Fruit fly (Drosophila melanogaster) whole organism, adult: Measurements from ENCODE around the gene CG31872.

Experiments
- CG11617 ChIP-seq: fragments of 200-800 bp; sonication (Bioruptor generic); optimal IDR thresholded peaks from 2 replicates; lab custom pipeline; 2017; ENCODE audit warnings: mild to moderate bottlenecking, missing biosample characterization, missing genetic modification reagents, missing genetic modification characterization
- CG12768 ChIP-seq: fragments of 200-800 bp; sonication (Bioruptor generic); optimal IDR thresholded peaks from 2 replicates; lab custom pipeline; 2017; ENCODE audit warnings: missing biosample characterization, missing genetic modification characterization, mild to moderate bottlenecking, moderate library complexity, missing genetic modification reagents
- CG14711 ChIP-seq: fragments of 200-800 bp; sonication (Bioruptor generic); optimal IDR thresholded peaks from 2 replicates; lab custom pipeline; 2018; ENCODE audit warnings: missing biosample characterization, mild to moderate bottlenecking, missing genetic modification characterization, moderate library complexity
- CG1620 ChIP-seq: fragments of 200-800 bp; sonication (Bioruptor generic); optimal IDR thresholded peaks from 2 replicates; lab custom pipeline; 2016; ENCODE audit warnings: missing biosample characterization, missing genetic modification characterization
- CG33017 ChIP-seq: fragments of 200-800 bp; sonication (Bioruptor generic); optimal IDR thresholded peaks from 2 replicates; lab custom pipeline; 2018; ENCODE audit warnings: missing biosample characterization, mild to moderate bottlenecking, missing genetic modification characterization, moderate library complexity
- CG5204 ChIP-seq: fragments of 200-800 bp; sonication (Bioruptor generic); optimal IDR thresholded peaks from 2 replicates; lab custom pipeline; 2016; ENCODE audit warnings: missing biosample characterization, missing genetic modification characterization
- CG7045 ChIP-seq: fragments of 200-800 bp; sonication (Bioruptor generic); optimal IDR thresholded peaks from 2 replicates; lab custom pipeline; 2017; ENCODE audit warnings: missing biosample characterization, mild to moderate bottlenecking, missing genetic modification characterization
- CG7101 ChIP-seq: fragments of 200-800 bp; sonication (Bioruptor generic); optimal IDR thresholded peaks from 2 replicates; lab custom pipeline; 2018; ENCODE audit warnings: missing biosample characterization, mild to moderate bottlenecking, missing genetic modification characterization, moderate library complexity
- Clk ChIP-seq: fragments of 200-800 bp; sonication (Bioruptor generic); optimal IDR thresholded peaks from 2 replicates; lab custom pipeline; 2017; ENCODE audit warnings: missing biosample characterization, missing genetic modification characterization
- Crg-1 ChIP-seq: fragments of 200-800 bp; sonication (Bioruptor generic); optimal IDR thresholded peaks from 2 replicates; lab custom pipeline; 2016; ENCODE audit warnings: missing biosample characterization, missing genetic modification characterization
- Hr96 ChIP-seq: fragments of 200-800 bp; sonication (Bioruptor generic); optimal IDR thresholded peaks from 2 replicates; lab custom pipeline; 2016; ENCODE audit warnings: missing biosample characterization, missing genetic modification characterization
- Mnt ChIP-seq: fragments of 200-800 bp; sonication (Bioruptor generic); optimal IDR thresholded peaks from 2 replicates; lab custom pipeline; 2016; ENCODE audit warnings: missing biosample characterization, mild to moderate bottlenecking, missing genetic modification characterization
- bab1 ChIP-seq: fragments of 200-800 bp; sonication (Bioruptor generic); optimal IDR thresholded peaks from 3 replicates; lab custom pipeline; 2019; ENCODE audit warnings: missing biosample characterization, mild to moderate bottlenecking, missing genetic modification characterization, moderate library complexity
- cic ChIP-seq: fragments of 200-800 bp; sonication (Bioruptor generic); optimal IDR thresholded peaks from 2 replicates; lab custom pipeline; 2017; ENCODE audit warnings: missing biosample characterization, mild to moderate bottlenecking, missing genetic modification characterization, moderate library complexity
- cnc ChIP-seq, 2 experiments: fragments of >200 bp; optimal IDR thresholded peaks; 2 replicates each; lab custom pipeline; 2017
- kay ChIP-seq: fragments of 200-800 bp; sonication (Bioruptor generic); peaks from one replicate; lab custom pipeline; 2016; ENCODE audit warnings: missing biosample characterization, missing genetic modification characterization, borderline replicate concordance
- ovo ChIP-seq: fragments of 200-800 bp; sonication (Bioruptor generic); optimal IDR thresholded peaks from 2 replicates; lab custom pipeline; 2016; ENCODE audit warnings: missing biosample characterization, missing genetic modification characterization
- pad ChIP-seq: fragments of 200-800 bp; sonication (Bioruptor generic); optimal IDR thresholded peaks from 3 replicates; lab custom pipeline; 2017; ENCODE audit warnings: missing biosample characterization, missing genetic modification characterization, mild to moderate bottlenecking, moderate library complexity, missing genetic modification reagents
- tj ChIP-seq: fragments of 200-800 bp; sonication (Bioruptor generic); optimal IDR thresholded peaks from 3 replicates; lab custom pipeline; 2017; ENCODE audit warnings: missing biosample characterization, mild to moderate bottlenecking, missing genetic modification characterization, moderate library complexity
- toe ChIP-seq: fragments of 200-800 bp; sonication (Bioruptor generic); optimal IDR thresholded peaks from 2 replicates; lab custom pipeline; 2016; ENCODE audit warnings: missing biosample characterization, missing genetic modification characterization

Gene CG31872

DNA sequence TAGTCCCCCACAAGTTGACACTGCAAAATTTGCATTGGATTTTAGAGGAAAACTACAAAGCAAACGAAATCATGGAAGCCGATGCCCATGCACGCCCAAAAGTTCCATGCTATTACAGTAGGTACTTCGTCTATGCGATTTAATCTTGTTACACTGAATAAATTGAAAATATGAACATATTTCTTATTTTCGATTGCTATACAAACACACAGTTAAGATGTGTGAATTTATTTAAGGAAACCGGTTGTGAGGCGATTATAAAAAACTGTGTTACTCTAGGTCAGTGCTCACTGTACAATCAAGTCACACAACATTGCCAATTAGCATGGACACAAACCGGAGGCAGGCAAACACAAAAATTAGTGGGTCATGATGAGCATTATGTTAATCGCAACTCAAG lies 25.9 kb downstream of the CG31872 start:
- TF ChIP-seq CG14711, result no peak
- TF ChIP-seq CG7045 (GFP tag; lab: Kevin White, UChicago), result no peak
- TF ChIP-seq CG5204, result no peak
- no peak for TF ChIP-seq pad (GFP tag; lab: Kevin White, UChicago)
- TF ChIP-seq Crg-1 (GFP tag; lab: Kevin White, UChicago), result no peak
- no peak for TF ChIP-seq tj (GFP tag; lab: Kevin White, UChicago)
- no peak for TF ChIP-seq kay (GFP tag; lab: Kevin White, UChicago)
- no peak for TF ChIP-seq cnc (optimal IDR thresholded peaks at IDR 0.05; lab: Kevin White, UChicago)
- TF ChIP-seq Mnt (GFP tag; lab: Kevin White, UChicago), result no peak
- no peak for TF ChIP-seq Clk (GFP tag; lab: Kevin White, UChicago)
- no peak for TF ChIP-seq CG33017
- no peak for TF ChIP-seq bab1 (GFP tag; lab: Kevin White, UChicago)
- no peak for TF ChIP-seq ovo (GFP tag; lab: Kevin White, UChicago)
- no peak for TF ChIP-seq cic
- no peak for TF ChIP-seq CG12768 (GFP tag; lab: Kevin White, UChicago)
- TF ChIP-seq CG11617 (GFP tag; lab: Kevin White, UChicago), result no peak
- TF ChIP-seq Hr96 (GFP tag; lab: Kevin White, UChicago), result no peak

DNA sequence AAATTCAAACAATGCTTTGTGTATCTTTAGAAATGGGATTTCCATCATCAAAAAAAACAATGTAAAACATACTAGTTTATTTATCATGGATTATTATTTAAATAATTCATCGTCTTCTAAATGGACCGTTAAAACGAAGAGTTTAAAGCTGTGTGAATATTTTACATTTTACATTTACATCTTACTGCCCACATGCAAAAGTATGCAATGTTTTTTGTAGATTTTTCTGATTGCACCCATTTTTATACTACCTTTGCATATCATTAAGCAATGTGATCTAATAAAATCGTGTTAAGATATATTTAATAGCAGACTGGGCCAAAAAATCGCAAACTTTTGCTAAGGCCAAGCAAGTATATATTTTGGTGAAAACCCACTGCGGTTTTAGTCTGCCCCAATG lies 31.8 kb downstream of the CG31872 start:
- TF ChIP-seq bab1 (GFP tag; lab: Kevin White, UChicago) (no peak), kay (GFP tag; lab: Kevin White, UChicago) (no peak), Clk (GFP tag; lab: Kevin White, UChicago) (no peak), pad (GFP tag; lab: Kevin White, UChicago) (no peak), CG12768 (GFP tag; lab: Kevin White, UChicago) (no peak), Crg-1 (GFP tag; lab: Kevin White, UChicago) (no peak), tj (GFP tag; lab: Kevin White, UChicago) (no peak), CG11617 (GFP tag; lab: Kevin White, UChicago) (no peak), CG33017 (no peak), ovo (GFP tag; lab: Kevin White, UChicago) (no peak), CG7045 (GFP tag; lab: Kevin White, UChicago) (no peak), CG14711 (no peak)

DNA sequence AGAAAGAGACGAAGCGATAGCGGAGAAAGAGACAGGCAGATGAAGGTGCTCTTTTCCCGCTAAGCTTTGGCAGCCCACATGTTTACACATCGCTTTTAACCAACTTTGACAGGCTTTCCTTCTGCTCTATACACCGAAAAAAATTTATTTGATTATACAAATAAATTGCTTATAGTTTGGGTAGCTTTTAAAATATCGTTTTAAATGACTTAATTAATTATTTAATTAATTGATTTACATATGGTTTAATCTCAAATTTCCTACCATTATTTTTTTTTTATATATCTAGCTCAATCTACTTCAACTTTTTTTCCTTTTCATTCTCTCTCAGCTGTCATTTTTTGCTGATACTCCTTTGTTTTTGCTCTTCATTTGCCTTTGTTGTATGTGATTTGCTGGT lies 33.3 kb downstream of the CG31872 start:
- TF ChIP-seq CG1620, result no peak
- TF ChIP-seq pad (GFP tag; lab: Kevin White, UChicago), result no peak
- no peak for TF ChIP-seq cnc (optimal IDR thresholded peaks at IDR 0.05; lab: Kevin White, UChicago)
- TF ChIP-seq CG11617 (GFP tag; lab: Kevin White, UChicago), result no peak
- TF ChIP-seq Hr96 (GFP tag; lab: Kevin White, UChicago), result no peak
- TF ChIP-seq CG7045 (GFP tag; lab: Kevin White, UChicago), result no peak

DNA sequence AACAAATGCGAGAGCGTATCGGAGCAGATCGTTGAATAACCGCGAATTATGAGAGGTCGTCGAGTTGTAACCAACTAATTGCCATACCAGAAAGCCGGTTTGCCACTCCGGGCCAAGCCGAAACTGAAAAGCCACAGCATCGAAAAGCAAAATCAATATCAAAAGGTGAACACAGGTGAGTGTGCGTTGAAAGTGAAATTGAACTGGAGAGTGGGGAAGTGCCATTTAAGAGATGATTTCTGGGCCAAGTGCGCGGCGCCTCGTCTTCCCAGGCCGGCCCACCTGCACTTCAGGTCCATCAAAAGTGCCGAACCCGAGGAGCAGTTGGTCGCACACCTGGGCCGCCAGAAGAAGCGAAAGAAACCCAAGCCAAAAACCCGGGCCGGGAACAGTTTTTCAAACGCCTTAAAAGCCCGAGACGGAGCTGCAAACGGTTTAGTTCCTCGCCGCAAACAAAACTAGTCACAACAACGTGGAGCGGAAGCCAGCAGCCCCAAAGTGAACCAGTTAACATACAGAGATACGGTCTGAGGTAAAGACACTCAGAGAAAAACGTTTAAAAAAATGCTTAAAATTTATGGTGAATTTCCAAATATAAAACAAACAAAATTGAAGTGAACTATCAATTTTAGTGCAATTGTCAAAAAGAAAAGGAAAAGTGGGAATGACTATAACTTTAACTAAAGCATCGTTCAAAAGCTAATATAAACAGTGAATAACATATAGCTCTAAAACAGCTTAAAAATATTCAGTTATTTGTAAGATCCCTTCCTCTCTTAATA lies 37.4 kb downstream of the CG31872 start, which contains the start of gene CG17104:
TSS of gene CG17104 (plus strand) at position 266 of the 782 bp plus-strand sequence.
- TF ChIP-seq Clk (GFP tag; lab: Kevin White, UChicago) (no peak), CG5204 (no peak), cnc (optimal IDR thresholded peaks at IDR 0.05; lab: Kevin White, UChicago) (no peak), toe (GFP tag; lab: Kevin White, UChicago) (no peak), pad (GFP tag; lab: Kevin White, UChicago) (no peak), CG7101 (tag; lab: Kevin White, UChicago) (no peak), cic (no peak)

DNA sequence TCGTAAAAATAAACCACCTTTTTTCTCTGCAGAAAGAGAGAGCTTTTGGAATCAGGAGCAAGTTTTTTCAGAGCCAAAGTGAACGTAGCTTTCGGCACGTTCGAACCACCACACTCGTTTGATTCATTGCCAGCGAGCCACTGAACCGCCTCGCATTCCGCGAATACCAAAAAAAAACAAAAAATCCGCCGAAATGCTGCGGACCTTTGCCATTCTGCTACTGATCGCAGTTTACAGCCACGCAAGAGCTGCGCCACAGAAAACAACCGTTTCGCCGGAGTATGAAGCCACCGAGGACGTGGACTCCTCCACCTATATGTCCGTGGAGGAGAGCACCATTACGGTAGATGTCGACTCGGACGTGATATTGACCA lies 38.0 kb downstream of the CG31872 start:
- TF ChIP-seq Mnt (GFP tag; lab: Kevin White, UChicago) (no peak), ovo (GFP tag; lab: Kevin White, UChicago) (no peak), toe (GFP tag; lab: Kevin White, UChicago) (no peak), CG5204 (no peak), CG14711 (no peak), CG33017 (no peak), Clk (GFP tag; lab: Kevin White, UChicago) (no peak), CG7045 (GFP tag; lab: Kevin White, UChicago) (no peak), cnc (optimal IDR thresholded peaks at IDR 0.05; lab: Kevin White, UChicago) (no peak), CG1620 (no peak), cic (no peak), Hr96 (GFP tag; lab: Kevin White, UChicago) (no peak), pad (GFP tag; lab: Kevin White, UChicago) (no peak)

DNA sequence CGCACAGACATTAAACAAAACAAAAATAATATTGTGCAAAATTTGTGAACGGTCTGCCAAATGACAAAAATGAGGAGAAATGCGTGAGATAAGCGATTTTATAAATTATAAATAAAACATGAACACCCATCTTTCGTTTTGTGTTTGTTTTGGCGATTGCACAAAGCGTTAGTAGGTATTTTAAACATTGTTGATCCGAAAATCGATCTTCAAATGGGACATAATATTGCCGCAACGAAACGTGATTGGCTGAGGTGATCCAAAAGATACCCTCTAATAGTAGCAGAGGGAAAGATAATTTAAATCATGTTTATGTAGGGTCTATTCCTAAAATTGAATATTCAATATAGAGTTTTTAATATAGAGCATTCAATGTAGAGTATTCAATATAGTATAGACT lies 39.8 kb downstream of the CG31872 start:
- TF ChIP-seq CG11617 (GFP tag; lab: Kevin White, UChicago) (no peak), Mnt (GFP tag; lab: Kevin White, UChicago) (no peak), CG1620 (no peak), kay (GFP tag; lab: Kevin White, UChicago) (peak; percentile 73), CG14711 (no peak), Hr96 (GFP tag; lab: Kevin White, UChicago) (no peak), tj (GFP tag; lab: Kevin White, UChicago) (no peak), CG33017 (no peak)
